Worm (Caenorhabditis elegans) whole organism, late embryonic: ENCODE measurements around the gene fbxa-29.
A peak's percentile ranks its signal among the peaks of the same experiment; 100 is the strongest.

Source experiments
- C38D4.7 ChIP-seq: fragments of 200-800 bp; sonication (Bioruptor generic); optimal IDR thresholded peaks from 2 replicates; lab custom pipeline; 2018; ENCODE audit warnings: mild to moderate bottlenecking, missing genetic modification characterization, moderate library complexity, missing compliant biosample characterization
- F13H6.1 ChIP-seq: sonication (generic microtip); optimal IDR thresholded peaks from 2 replicates; lab custom pipeline; 2016; ENCODE audit warnings: missing genetic modification characterization, missing compliant biosample characterization
- K09A11.1 ChIP-seq: sonication (generic microtip); optimal IDR thresholded peaks from 2 replicates; lab custom pipeline; 2017; ENCODE audit warnings: antibody characterized with exemption, mild to moderate bottlenecking, missing genetic modification characterization, missing compliant biosample characterization; ENCODE audit not compliant: insufficient read depth
- T23F11.4 ChIP-seq: fragments of 200-800 bp; sonication (Bioruptor generic); optimal IDR thresholded peaks from 2 replicates; lab custom pipeline; 2018; ENCODE audit warnings: mild to moderate bottlenecking, missing genetic modification characterization, missing compliant biosample characterization
- ama-1 ChIP-seq: fragments of 150-350 bp; optimal IDR thresholded peaks from 2 replicates; lab custom pipeline; 2014
- ceh-14 ChIP-seq: sonication (generic microtip); optimal IDR thresholded peaks from 2 replicates; lab custom pipeline; 2016; ENCODE audit warnings: missing genotype, missing genetic modification characterization, missing compliant biosample characterization
- ceh-2 ChIP-seq: sonication (generic microtip); optimal IDR thresholded peaks from 2 replicates; lab custom pipeline; 2016; ENCODE audit warnings: missing genotype, missing genetic modification characterization, missing compliant biosample characterization
- ceh-30 ChIP-seq: fragments of 150-350 bp; optimal IDR thresholded peaks from 2 replicates; lab custom pipeline; 2014; ENCODE audit warnings: missing biosample characterization, missing genetic modification characterization
- ceh-31 ChIP-seq: sonication (generic microtip); optimal IDR thresholded peaks from 2 replicates; lab custom pipeline; 2016; ENCODE audit warnings: missing genetic modification characterization, missing compliant biosample characterization
- ceh-34 ChIP-seq: sonication (generic microtip); optimal IDR thresholded peaks from 2 replicates; lab custom pipeline; 2016; ENCODE audit warnings: mild to moderate bottlenecking, missing genetic modification characterization, missing compliant biosample characterization
- ceh-48 ChIP-seq: sonication (generic microtip); optimal IDR thresholded peaks from 2 replicates; lab custom pipeline; 2016; ENCODE audit warnings: missing genetic modification characterization, inconsistent platforms, missing compliant biosample characterization
- ceh-6 ChIP-seq: fragments of 200-800 bp; sonication (Bioruptor generic); optimal IDR thresholded peaks from 2 replicates; lab custom pipeline; 2018; ENCODE audit warnings: mild to moderate bottlenecking, missing genetic modification characterization, missing compliant biosample characterization
- elt-2 ChIP-seq: sonication (generic microtip); optimal IDR thresholded peaks from 2 replicates; lab custom pipeline; 2016; ENCODE audit warnings: missing genetic modification reagents, missing genetic modification characterization, missing compliant biosample characterization
- fkh-10 ChIP-seq: fragments of 150-350 bp; optimal IDR thresholded peaks from 2 replicates; lab custom pipeline; 2014; ENCODE audit warnings: missing biosample characterization, missing genetic modification reagents, missing genetic modification characterization
- fkh-6 ChIP-seq: sonication (generic microtip); optimal IDR thresholded peaks from 2 replicates; lab custom pipeline; 2016; ENCODE audit warnings: missing genetic modification characterization, missing compliant biosample characterization
- hlh-13 ChIP-seq: fragments of 200-800 bp; sonication (Bioruptor generic); optimal IDR thresholded peaks from 2 replicates; lab custom pipeline; 2018; ENCODE audit warnings: mild to moderate bottlenecking, missing genetic modification characterization, missing compliant biosample characterization
- hlh-15 ChIP-seq: sonication (generic microtip); optimal IDR thresholded peaks from 2 replicates; lab custom pipeline; 2016; ENCODE audit warnings: missing genetic modification characterization, missing compliant biosample characterization
- hlh-30 ChIP-seq: sonication (generic microtip); optimal IDR thresholded peaks from 2 replicates; lab custom pipeline; 2017; ENCODE audit warnings: antibody characterized with exemption, missing genetic modification characterization, missing compliant biosample characterization; ENCODE audit not compliant: insufficient read depth
- lin-11 ChIP-seq: fragments of 200-800 bp; sonication (Bioruptor generic); optimal IDR thresholded peaks from 2 replicates; lab custom pipeline; 2018; ENCODE audit warnings: mild to moderate bottlenecking, missing genetic modification characterization, missing compliant biosample characterization
- nhr-11 ChIP-seq: fragments of 150-350 bp; optimal IDR thresholded peaks from 2 replicates; lab custom pipeline; 2014; ENCODE audit warnings: missing biosample characterization, missing genetic modification characterization
- odd-2 ChIP-seq: sonication (generic microtip); optimal IDR thresholded peaks from 2 replicates; lab custom pipeline; 2017; ENCODE audit warnings: antibody characterized with exemption, mild to moderate bottlenecking, missing genetic modification characterization, missing compliant biosample characterization
- pax-1 ChIP-seq: fragments of 150-350 bp; optimal IDR thresholded peaks from 2 replicates; lab custom pipeline; 2014; ENCODE audit warnings: missing biosample characterization, missing genetic modification characterization
- pqm-1 ChIP-seq: sonication (generic microtip); optimal IDR thresholded peaks from 2 replicates; lab custom pipeline; 2016; ENCODE audit warnings: missing genetic modification characterization, missing compliant biosample characterization
- pros-1 ChIP-seq: fragments of 150-350 bp; optimal IDR thresholded peaks from 2 replicates; lab custom pipeline; 2014; ENCODE audit warnings: missing biosample characterization, missing genetic modification reagents, missing genetic modification characterization
- sdc-2 ChIP-seq: sonication (generic microtip); optimal IDR thresholded peaks from 2 replicates; lab custom pipeline; 2016; ENCODE audit warnings: missing genotype, missing genetic modification characterization, missing compliant biosample characterization
- sox-4 ChIP-seq: sonication (generic microtip); optimal IDR thresholded peaks from 2 replicates; lab custom pipeline; 2017; ENCODE audit warnings: mild to moderate bottlenecking, missing genetic modification characterization, inconsistent platforms, missing compliant biosample characterization
- syd-9 ChIP-seq: sonication (generic microtip); optimal IDR thresholded peaks from 2 replicates; lab custom pipeline; 2016; ENCODE audit warnings: mild to moderate bottlenecking, missing genetic modification characterization, moderate library complexity, missing compliant biosample characterization
- ttx-3 ChIP-seq: sonication (generic microtip); optimal IDR thresholded peaks from 2 replicates; lab custom pipeline; 2016; ENCODE audit warnings: missing genetic modification reagents, missing genetic modification characterization, missing compliant biosample characterization
- ztf-16 ChIP-seq: sonication (generic microtip); optimal IDR thresholded peaks from 2 replicates; lab custom pipeline; 2017; ENCODE audit warnings: missing genetic modification characterization, missing compliant biosample characterization

fbxa-29 gene

DNA sequence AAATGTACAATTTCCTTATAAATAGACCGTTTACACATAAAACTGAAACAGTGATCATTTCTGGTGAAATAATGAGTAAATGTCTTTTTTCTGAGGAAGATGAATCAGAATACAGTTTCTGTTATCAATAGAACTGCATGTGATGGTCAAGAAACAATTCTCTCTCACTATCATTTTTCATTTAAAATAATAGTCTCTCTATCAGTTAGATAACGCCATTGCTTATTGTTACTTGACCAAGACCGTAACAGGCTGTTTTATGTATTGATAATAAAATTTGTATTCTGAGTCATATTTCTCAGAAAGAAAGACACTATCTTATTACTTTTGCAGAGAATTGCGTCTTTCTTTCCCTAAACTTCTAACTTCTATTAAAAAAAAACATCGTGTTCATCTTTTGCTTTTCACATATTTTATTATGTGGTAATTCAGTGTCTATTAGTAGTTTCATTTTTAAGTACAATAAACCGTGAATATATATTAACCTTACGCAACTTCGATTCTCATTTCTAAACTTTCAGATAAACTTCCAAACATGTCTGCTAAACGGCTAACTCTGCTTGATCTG lies 21.7 kb upstream of the fbxa-29 start, which contains the start of gene fbxa-35:
TSS of gene fbxa-35 (plus strand) at position 518 of the 568 bp plus-strand sequence.
- TF ChIP-seq syd-9 = no peak
- peak; percentile 65 for TF ChIP-seq elt-2 (tag; lab: Kevin White, UChicago)

DNA sequence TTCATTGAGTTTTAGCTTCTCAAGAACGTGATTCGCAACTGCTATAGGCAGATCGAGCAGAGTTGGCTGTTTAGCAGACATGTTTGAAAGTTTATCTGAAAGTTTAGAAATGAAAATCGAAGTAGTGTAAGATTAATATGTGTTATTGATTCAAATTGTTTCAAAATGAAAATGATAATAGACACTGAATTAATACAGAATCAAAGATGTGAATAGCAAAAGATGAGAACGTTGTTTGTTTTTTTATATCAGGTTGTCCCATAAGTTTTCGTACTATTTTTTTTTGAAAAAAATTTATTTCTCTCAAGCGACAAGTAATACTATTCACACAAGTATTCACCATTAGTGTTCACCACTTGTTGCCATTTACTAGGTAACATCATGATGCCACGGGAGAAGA lies 19.6 kb upstream of the fbxa-29 start, which contains the start of gene fbxa-36:
TSS of gene fbxa-36 (minus strand) at position 101 of the 400 bp plus-strand sequence.
- no peak for TF ChIP-seq F13H6.1
- no peak for TF ChIP-seq C38D4.7 (GFP tag; lab: Kevin White, UChicago)
- TF ChIP-seq ceh-34 (tag; lab: Kevin White, UChicago) = no peak
- TF ChIP-seq ztf-16 (tag; lab: Kevin White, UChicago) = no peak
- no peak for TF ChIP-seq ceh-48 (tag; lab: Kevin White, UChicago)
- TF ChIP-seq hlh-30 (tag; lab: Kevin White, UChicago) = no peak
- no peak for TF ChIP-seq hlh-15 (tag; lab: Kevin White, UChicago)

ce11 chrIII:1289139-1289538 lies 15.6 kb upstream of the fbxa-29 start:
- TF ChIP-seq ceh-14 (no peak), elt-2 (tag; lab: Kevin White, UChicago) (peak; percentile 96)
- TF ChIP-seq, all 69 proteins: peak for 1

DNA sequence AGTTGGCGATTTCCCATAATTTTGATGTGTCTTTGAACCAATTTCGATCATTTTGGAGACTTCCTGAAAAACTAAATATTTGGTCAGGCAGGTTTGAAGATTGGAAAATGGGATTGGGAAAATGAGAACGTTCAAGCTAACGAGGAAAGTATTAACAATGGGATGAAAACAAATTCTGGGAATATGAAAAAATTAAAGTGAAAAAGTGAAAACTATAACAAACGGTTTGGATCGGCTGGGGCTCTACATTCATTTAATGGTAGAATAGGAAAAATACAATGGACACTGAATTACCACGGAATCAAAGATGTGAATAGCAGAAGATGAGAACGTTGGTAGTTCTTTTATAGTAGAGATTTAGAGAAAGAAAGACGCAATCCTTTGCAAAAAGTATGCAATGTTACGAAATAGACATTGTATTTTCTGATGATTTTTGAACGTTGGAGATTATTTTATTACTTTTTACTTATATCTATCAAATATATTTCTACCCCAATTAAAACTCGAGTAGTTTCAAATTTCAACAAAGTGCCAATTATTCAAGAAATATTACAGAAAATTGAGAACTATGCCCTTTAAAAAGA lies 15.1 kb upstream of the fbxa-29 start, which contains the start of gene fbxa-50:
TSS of gene fbxa-50 (minus strand) at position 51 of the 584 bp plus-strand sequence.
- no peak for TF ChIP-seq pros-1 (tag; lab: Kevin White, UChicago)
- TF ChIP-seq ztf-16 (tag; lab: Kevin White, UChicago) = no peak
- no peak for TF ChIP-seq C38D4.7 (GFP tag; lab: Kevin White, UChicago)
- no peak for TF ChIP-seq odd-2
- no peak for TF ChIP-seq hlh-30 (tag; lab: Kevin White, UChicago)
- TF ChIP-seq sdc-2 (tag; lab: Kevin White, UChicago) = no peak
- TF ChIP-seq ceh-31 (tag; lab: Kevin White, UChicago) = no peak
- TF ChIP-seq fkh-6 (tag; lab: Kevin White, UChicago) = no peak
- TF ChIP-seq ama-1 (lab: Kevin White, UChicago) = no peak
- no peak for TF ChIP-seq pqm-1 (tag; lab: Kevin White, UChicago)

DNA sequence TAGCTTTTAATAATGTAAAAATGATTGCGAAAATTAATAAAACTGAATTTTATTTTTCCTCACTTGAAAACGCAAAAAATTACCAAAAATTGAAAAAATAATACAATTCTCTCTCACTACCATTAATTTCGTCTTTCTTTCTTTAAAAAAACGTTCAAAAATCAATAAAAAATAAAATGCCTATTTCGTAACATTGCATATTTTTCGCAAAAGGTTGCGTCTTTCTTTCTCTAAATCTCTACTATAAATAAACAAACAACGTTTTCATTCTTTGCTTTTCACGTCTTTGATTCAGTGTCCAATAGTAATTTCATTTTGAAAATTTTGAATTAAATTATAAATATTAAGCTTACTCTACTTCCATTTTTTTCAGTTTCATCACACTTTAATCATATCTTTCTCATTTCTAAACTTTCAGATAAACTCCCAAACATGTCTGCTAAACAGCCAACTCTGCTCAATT lies 11.1 kb upstream of the fbxa-29 start, which contains the start of gene fbxa-37:
TSS of gene fbxa-37 (plus strand) at position 413 of the 463 bp plus-strand sequence.
- TF ChIP-seq ama-1 (lab: Kevin White, UChicago) (no peak), nhr-11 (tag; lab: Kevin White, UChicago) (no peak), K09A11.1 (no peak), ceh-30 (tag; lab: Kevin White, UChicago) (no peak), ceh-6 (GFP tag; lab: Kevin White, UChicago) (no peak), T23F11.4 (GFP tag; lab: Kevin White, UChicago) (no peak), fkh-10 (no peak), ttx-3 (no peak), ceh-2 (tag; lab: Kevin White, UChicago) (no peak)

- TF ChIP-seq hlh-13 (GFP tag; lab: Kevin White, UChicago) = no peak
- TF ChIP-seq C38D4.7 (GFP tag; lab: Kevin White, UChicago) = no peak
- no peak for TF ChIP-seq sox-4 (tag; lab: Kevin White, UChicago)
- TF ChIP-seq T23F11.4 (GFP tag; lab: Kevin White, UChicago) = no peak
- TF ChIP-seq lin-11 (tag; lab: Kevin White, UChicago) = no peak
- no peak for TF ChIP-seq ztf-16 (tag; lab: Kevin White, UChicago)
- peak; percentile 45 for TF ChIP-seq pqm-1 (tag; lab: Kevin White, UChicago)
- TF ChIP-seq pax-1 (tag; lab: Kevin White, UChicago) = no peak
- TF ChIP-seq elt-2 (tag; lab: Kevin White, UChicago) = peak; percentile 43
These were observed 5.7 kb upstream of the fbxa-29 start for ce11 chrIII:1279197-1279596.
